Fruit fly (Drosophila melanogaster) whole organism, wandering third instar larva: ENCODE measurements around the gene Ugt302K1.

Experiments
- Abd-B ChIP-seq: fragments of >200 bp; optimal IDR thresholded peaks from 2 replicates; lab custom pipeline; 2017; ENCODE audit warnings: missing biosample characterization, missing genetic modification characterization
- CG9705 ChIP-seq: fragments of 200-800 bp; sonication (Bioruptor generic); optimal IDR thresholded peaks from 2 replicates; lab custom pipeline; 2018; ENCODE audit warnings: missing biosample characterization, mild to moderate bottlenecking, missing genetic modification characterization
- CrebA ChIP-seq: fragments of 200-800 bp; sonication (Bioruptor generic); optimal IDR thresholded peaks from 2 replicates; lab custom pipeline; 2016; ENCODE audit warnings: missing biosample characterization, mild to moderate bottlenecking, missing genetic modification characterization, borderline replicate concordance
- Dfd ChIP-seq: fragments of >200 bp; optimal IDR thresholded peaks from 2 replicates; lab custom pipeline; 2017; ENCODE audit warnings: missing biosample characterization, missing genetic modification characterization
- Dif ChIP-seq: fragments of 200-275, 200-300 bp; sonication (Bioruptor generic); optimal IDR thresholded peaks from 2 replicates; lab custom pipeline; 2018; ENCODE audit warnings: missing biosample characterization, missing genetic modification characterization; ENCODE audit not compliant: partially characterized antibody
- HLH106 ChIP-seq: fragments of 200-800 bp; optimal IDR thresholded peaks from 3 replicates; lab custom pipeline; 2019; ENCODE audit warnings: missing biosample characterization, mild to moderate bottlenecking, missing genetic modification characterization, moderate library complexity
- Hnf4 ChIP-seq: fragments of 200-800 bp; sonication (Bioruptor generic); optimal IDR thresholded peaks from 2 replicates; lab custom pipeline; 2016; ENCODE audit warnings: missing biosample characterization, mild to moderate bottlenecking, missing genetic modification characterization
- Hr78 ChIP-seq: fragments of >200 bp; optimal IDR thresholded peaks from 2 replicates; lab custom pipeline; 2017; ENCODE audit warnings: missing biosample characterization, missing genetic modification characterization
- Hr83 ChIP-seq: fragments of 200-300 bp; sonication (Bioruptor generic); optimal IDR thresholded peaks from 2 replicates; lab custom pipeline; 2016; ENCODE audit warnings: missing biosample characterization, mild to moderate bottlenecking, missing genetic modification characterization, moderate library complexity; ENCODE audit not compliant: poor library complexity, severe bottlenecking
- Jra ChIP-seq: sonication (Bioruptor generic); optimal IDR thresholded peaks from 2 replicates; lab custom pipeline; 2016; ENCODE audit warnings: missing biosample characterization, missing genetic modification characterization
- Mio ChIP-seq: sonication (Bioruptor generic); optimal IDR thresholded peaks from 2 replicates; lab custom pipeline; 2016; ENCODE audit warnings: missing biosample characterization, missing genetic modification characterization
- Myc ChIP-seq: fragments of >200 bp; optimal IDR thresholded peaks from 2 replicates; lab custom pipeline; 2017
- OdsH ChIP-seq: fragments of 200-800 bp; sonication (Bioruptor generic); optimal IDR thresholded peaks from 2 replicates; lab custom pipeline; 2016; ENCODE audit warnings: missing biosample characterization, mild to moderate bottlenecking, missing genetic modification characterization
- Rel ChIP-seq, 2 experiments: fragments of 200-800 bp; sonication (Bioruptor generic) in 1 of 2; optimal IDR thresholded peaks; 2 replicates in 1 of 2; 3 replicates in 1 of 2; lab custom pipeline; 2016 to 2019; ENCODE audit warnings: mild to moderate bottlenecking in 2 of 2, missing biosample characterization in 2 of 2, missing genetic modification characterization in 2 of 2, moderate library complexity in 1 of 2
- Vsx2 ChIP-seq: fragments of 200-300, 225-300 bp; sonication (Bioruptor generic); optimal IDR thresholded peaks from 2 replicates; lab custom pipeline; 2018; ENCODE audit warnings: missing biosample characterization, missing genetic modification characterization; ENCODE audit not compliant: partially characterized antibody
- br ChIP-seq: fragments of 200-800 bp; sonication (Bioruptor generic); optimal IDR thresholded peaks from 2 replicates; lab custom pipeline; 2016; ENCODE audit warnings: missing biosample characterization, missing genetic modification characterization
- brk ChIP-seq: fragments of 200-800 bp; sonication (Bioruptor generic); optimal IDR thresholded peaks from 2 replicates; lab custom pipeline; 2016; ENCODE audit warnings: missing biosample characterization, mild to moderate bottlenecking, missing genetic modification characterization
- dl ChIP-seq, 2 experiments: fragments of 175-275, 200-275 bp in 1 of 2; fragments of 200-275 bp in 1 of 2; sonication (Bioruptor generic); optimal IDR thresholded peaks; lab custom pipeline; 2018; ENCODE audit warnings: mild to moderate bottlenecking in 2 of 2, missing biosample characterization in 2 of 2, missing genetic modification characterization in 2 of 2, moderate library complexity in 2 of 2; ENCODE audit not compliant: partially characterized antibody in 2 of 2, insufficient read depth in 1 of 2
- dmrt93B ChIP-seq: fragments of 200-800 bp; sonication (Bioruptor generic); optimal IDR thresholded peaks from 2 replicates; lab custom pipeline; 2018; ENCODE audit warnings: missing biosample characterization, mild to moderate bottlenecking, missing genetic modification characterization
- dsf ChIP-seq: sonication (Bioruptor generic); optimal IDR thresholded peaks from 2 replicates; lab custom pipeline; 2016; ENCODE audit warnings: missing biosample characterization, missing genetic modification characterization, borderline replicate concordance
- ey ChIP-seq: fragments of 200-800 bp; sonication (Bioruptor generic); optimal IDR thresholded peaks from 2 replicates; lab custom pipeline; 2016; ENCODE audit warnings: missing biosample characterization, missing genetic modification characterization
- foxo ChIP-seq, 2 experiments: fragments of 200-800 bp; sonication (Bioruptor generic); optimal IDR thresholded peaks; 2 replicates in 1 of 2; 3 replicates in 1 of 2; lab custom pipeline; 2016 to 2017; ENCODE audit warnings: missing biosample characterization in 2 of 2, missing genetic modification characterization in 2 of 2
- h ChIP-seq: fragments of 200-800 bp; sonication (Bioruptor generic); optimal IDR thresholded peaks from 3 replicates; lab custom pipeline; 2016; ENCODE audit warnings: missing biosample characterization, mild to moderate bottlenecking, missing genetic modification characterization
- jim ChIP-seq: fragments of 175-275, 200-325 bp; sonication (Bioruptor generic); optimal IDR thresholded peaks from 2 replicates; lab custom pipeline; 2016; ENCODE audit warnings: missing biosample characterization, mild to moderate bottlenecking, missing genetic modification characterization
- lola ChIP-seq: fragments of >200 bp; optimal IDR thresholded peaks from 2 replicates; lab custom pipeline; 2017; ENCODE audit warnings: missing biosample characterization, missing genetic modification characterization
- pan ChIP-seq: fragments of >200 bp; optimal IDR thresholded peaks from 2 replicates; lab custom pipeline; 2017
- psq ChIP-seq: fragments of 200-800 bp; sonication (Bioruptor generic); optimal IDR thresholded peaks from 3 replicates; lab custom pipeline; 2017; ENCODE audit warnings: missing biosample characterization, mild to moderate bottlenecking, missing genetic modification characterization, moderate library complexity
- sv ChIP-seq: fragments of 200-800 bp; sonication (Bioruptor generic); optimal IDR thresholded peaks from 3 replicates; lab custom pipeline; 2016; ENCODE audit warnings: missing biosample characterization, missing genetic modification characterization
- tai ChIP-seq: sonication (Bioruptor generic); optimal IDR thresholded peaks from 2 replicates; lab custom pipeline; 2016; ENCODE audit warnings: missing biosample characterization, missing genetic modification characterization
- woc ChIP-seq: sonication (Bioruptor generic); optimal IDR thresholded peaks from 2 replicates; lab custom pipeline; 2016; ENCODE audit warnings: missing biosample characterization, mild to moderate bottlenecking, missing genetic modification characterization

Gene Ugt302K1

DNA sequence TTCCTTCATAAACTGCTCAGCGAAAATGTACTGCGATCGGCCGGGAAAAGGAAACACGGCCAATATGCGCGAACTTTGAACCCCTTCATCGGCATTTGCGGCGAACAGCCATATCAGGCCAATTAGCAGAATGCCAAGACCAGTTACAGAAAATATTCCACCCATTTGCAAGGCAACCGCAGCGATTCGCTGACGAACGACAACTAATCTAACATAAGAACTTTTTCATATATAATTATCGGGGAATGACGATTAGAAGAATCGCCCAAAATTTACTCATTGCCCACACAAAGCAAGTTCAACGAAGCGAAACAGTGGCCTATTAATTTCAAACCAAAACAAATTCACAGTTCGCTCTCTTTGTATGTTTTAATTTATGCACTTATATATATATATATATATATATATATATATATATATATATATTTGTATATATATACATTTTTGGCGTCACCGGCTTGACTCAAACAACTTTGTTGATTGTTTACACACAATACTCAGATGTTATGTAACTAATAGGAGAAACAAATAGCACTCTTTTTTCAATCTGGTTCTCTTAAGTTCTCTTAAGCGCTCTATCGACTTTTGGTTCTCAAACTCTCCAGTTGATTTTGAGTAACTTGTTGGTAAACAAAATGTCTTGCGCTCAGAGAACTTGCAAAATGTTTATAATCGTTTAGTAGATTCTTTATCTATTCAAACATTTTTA, 19.0 kb upstream of the Ugt302K1 start, which contains the start of gene Ugt35A1:
Gene Ugt35A1 (minus strand): TSS at position 205 of the 709 bp plus-strand sequence.
- peak; percentile 17 for TF ChIP-seq brk (GFP tag; lab: Kevin White, UChicago)
- no peak for TF ChIP-seq psq (GFP tag; lab: Kevin White, UChicago)
- TF ChIP-seq dl (GFP tag; optimal IDR thresholded peaks at IDR 0.05; lab: Kevin White, UChicago; ENCODE audit: insufficient read depth in 1 of 2, partially characterized antibody in 2 of 2) = peak in 1 of 2 experiments; percentile 28
- no peak for TF ChIP-seq CrebA
- TF ChIP-seq Dif (GFP tag; lab: Kevin White, UChicago) = peak; percentile 16
- no peak for TF ChIP-seq br
- TF ChIP-seq Vsx2 (GFP tag; lab: Kevin White, UChicago) = peak; percentile 94
- no peak for TF ChIP-seq Jra (GFP tag; lab: Kevin White, UChicago)
- no peak for TF ChIP-seq Dfd (GFP tag; lab: Kevin White, UChicago)
- no peak for TF ChIP-seq Hr83 (GFP tag; lab: Kevin White, UChicago)
- no peak for TF ChIP-seq foxo (GFP tag; optimal IDR thresholded peaks at IDR 0.05; lab: Kevin White, UChicago)
- TF ChIP-seq OdsH = no peak

DNA sequence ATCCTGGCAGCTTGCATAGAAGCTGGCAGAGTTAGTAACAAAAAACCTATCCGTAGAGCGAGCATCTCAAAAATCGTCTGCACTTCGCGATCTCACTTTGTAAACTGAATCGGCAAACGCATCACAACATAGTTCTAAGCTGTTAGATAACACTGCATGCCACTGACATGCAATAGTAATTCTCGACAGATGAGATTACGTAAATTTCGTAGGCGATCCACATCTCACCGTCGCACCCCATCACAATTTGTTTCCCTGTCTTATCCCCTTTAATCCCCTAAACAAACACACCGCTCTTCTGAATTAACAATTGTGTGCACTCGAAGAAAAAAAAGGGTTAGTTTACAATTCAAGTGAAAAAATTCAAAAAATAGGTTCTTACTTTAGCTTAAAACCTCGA, 16.5 kb upstream of the Ugt302K1 start, which contains the start of gene Ugt35B1:
Gene Ugt35B1 (minus strand): TSS at position 101 of the 400 bp plus-strand sequence.
- TF ChIP-seq Myc (lab: Kevin White, UChicago) (no peak), Mio (GFP tag; lab: Kevin White, UChicago) (no peak), brk (GFP tag; lab: Kevin White, UChicago) (no peak), woc (GFP tag; lab: Kevin White, UChicago) (no peak), psq (GFP tag; lab: Kevin White, UChicago) (no peak), h (GFP tag; lab: Kevin White, UChicago) (no peak), ey (GFP tag; lab: Kevin White, UChicago) (no peak), Dif (GFP tag; lab: Kevin White, UChicago) (no peak), br (no peak), CrebA (no peak), Hnf4 (GFP tag; lab: Kevin White, UChicago) (no peak), lola (GFP tag; lab: Kevin White, UChicago) (no peak), Vsx2 (GFP tag; lab: Kevin White, UChicago) (no peak)

DNA sequence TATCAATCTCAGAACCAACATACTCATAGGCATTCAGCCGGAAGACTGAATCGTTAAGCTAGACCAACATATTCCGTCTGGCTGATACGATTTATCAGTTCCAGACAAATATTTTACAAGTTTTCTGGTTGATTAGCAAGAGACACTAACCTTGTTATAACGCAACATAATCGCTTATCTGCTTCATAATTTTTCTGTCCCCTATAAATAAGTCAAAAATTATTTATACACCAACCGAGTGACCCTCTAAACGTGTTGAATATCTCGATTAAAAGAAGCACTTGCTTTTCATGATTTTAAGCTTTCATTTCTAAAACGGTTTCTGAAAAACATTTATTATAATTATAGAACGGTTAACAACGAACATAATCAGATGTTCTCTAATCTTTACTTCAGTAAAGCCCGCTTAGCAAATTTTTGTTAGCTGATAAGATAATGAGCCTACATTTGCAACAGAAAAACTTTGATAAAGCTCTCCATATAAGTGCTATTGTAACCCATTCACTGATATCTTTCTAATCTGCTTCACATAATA, 14.3 kb upstream of the Ugt302K1 start, which contains the start of gene Ugt35E2:
Gene Ugt35E2 (minus strand): TSS at position 51 of the 535 bp plus-strand sequence.
- TF ChIP-seq CG9705 (GFP tag; lab: Kevin White, UChicago) (no peak), Hr78 (GFP tag; lab: Kevin White, UChicago) (no peak), psq (GFP tag; lab: Kevin White, UChicago) (no peak), tai (GFP tag; lab: Kevin White, UChicago) (no peak), Myc (lab: Kevin White, UChicago) (no peak), dmrt93B (no peak), pan (lab: Kevin White, UChicago) (no peak), jim (GFP tag; lab: Kevin White, UChicago) (no peak), Abd-B (no peak), Rel (GFP tag; optimal IDR thresholded peaks at IDR 0.05; lab: Kevin White, UChicago) (no peak), Rel (tag; optimal IDR thresholded peaks at IDR 0.05; lab: Kevin White, UChicago) (no peak), Hr83 (GFP tag; lab: Kevin White, UChicago) (no peak), OdsH (no peak), br (no peak), dsf (no peak), HLH106 (tag; lab: Kevin White, UChicago) (no peak), sv (GFP tag; lab: Kevin White, UChicago) (no peak)

DNA sequence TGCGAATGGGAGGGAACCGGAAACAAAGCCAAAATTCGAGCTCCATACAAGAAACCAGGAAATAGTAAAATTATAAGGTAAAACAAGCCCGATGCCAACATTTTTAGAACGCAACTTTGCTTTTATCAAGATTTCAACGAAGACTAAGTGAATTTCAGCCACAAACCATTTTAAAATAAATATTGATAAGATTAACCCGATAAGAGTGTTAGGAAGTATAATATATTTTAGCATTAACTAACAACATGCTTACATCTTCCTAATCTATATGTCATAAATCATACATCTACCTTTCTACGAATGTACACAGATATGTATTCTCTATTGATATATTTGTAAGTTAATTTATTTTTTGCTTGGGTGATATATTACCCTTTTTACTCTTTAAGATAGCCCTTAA, 12.3 kb upstream of the Ugt302K1 start, which contains the start of gene Ugt35E1:
Gene Ugt35E1 (minus strand): TSS at position 101 of the 400 bp plus-strand sequence.
- no peak for TF ChIP-seq h (GFP tag; lab: Kevin White, UChicago)
- TF ChIP-seq psq (GFP tag; lab: Kevin White, UChicago) = no peak
